Worm (Caenorhabditis elegans): ENCODE results near the gene ergi-2.

The ergi-2 gene

DNA sequence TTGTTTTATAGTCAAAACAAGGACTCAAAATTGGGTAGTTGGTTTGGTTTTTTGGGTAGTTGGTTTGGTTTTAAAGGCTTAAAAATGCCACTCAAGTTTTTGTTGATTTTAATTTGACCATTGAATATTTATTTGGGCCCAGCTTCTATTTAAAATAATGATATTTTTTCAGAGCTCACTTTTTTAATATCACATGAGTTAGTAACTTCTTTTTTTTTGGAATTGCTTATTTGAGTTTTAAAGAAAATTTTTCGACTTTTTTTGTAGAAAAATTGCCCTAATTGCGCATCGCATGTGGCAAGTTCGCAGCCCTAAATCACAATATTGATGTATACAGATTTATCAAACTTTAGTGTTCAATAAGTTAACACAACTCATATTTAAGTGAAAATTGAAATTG is 28.6 kb upstream of the ergi-2 start:
- no peak for TF ChIP-seq him-1 (tag; optimal IDR thresholded peaks at IDR 0.05)

- TF ChIP-seq W03F9.2 (tag; optimal IDR thresholded peaks at IDR 0.05) (no peak), dao-5 (tag; optimal IDR thresholded peaks at IDR 0.05) (no peak), him-1 (tag; optimal IDR thresholded peaks at IDR 0.05) (no peak)
Observed at ce11 chrX:15034787-15035186, 27.7 kb upstream of the ergi-2 start, which contains the start of gene dsc-1. Gene dsc-1, minus strand, starts transcription at chrX:15034832.

ce11 chrX:15027997-15028396 is 20.9 kb upstream of the ergi-2 start:
- TF ChIP-seq him-1 (tag; optimal IDR thresholded peaks at IDR 0.05) (no peak), W03F9.2 (tag; optimal IDR thresholded peaks at IDR 0.05) (no peak), dao-5 (tag; optimal IDR thresholded peaks at IDR 0.05) (no peak)

- no peak for TF ChIP-seq him-1 (tag; optimal IDR thresholded peaks at IDR 0.05)
- no peak for TF ChIP-seq dao-5 (tag; optimal IDR thresholded peaks at IDR 0.05)
- TF ChIP-seq W03F9.2 (tag; optimal IDR thresholded peaks at IDR 0.05) = no peak
Observed at ce11 chrX:15027566-15027965, 20.5 kb upstream of the ergi-2 start.

DNA sequence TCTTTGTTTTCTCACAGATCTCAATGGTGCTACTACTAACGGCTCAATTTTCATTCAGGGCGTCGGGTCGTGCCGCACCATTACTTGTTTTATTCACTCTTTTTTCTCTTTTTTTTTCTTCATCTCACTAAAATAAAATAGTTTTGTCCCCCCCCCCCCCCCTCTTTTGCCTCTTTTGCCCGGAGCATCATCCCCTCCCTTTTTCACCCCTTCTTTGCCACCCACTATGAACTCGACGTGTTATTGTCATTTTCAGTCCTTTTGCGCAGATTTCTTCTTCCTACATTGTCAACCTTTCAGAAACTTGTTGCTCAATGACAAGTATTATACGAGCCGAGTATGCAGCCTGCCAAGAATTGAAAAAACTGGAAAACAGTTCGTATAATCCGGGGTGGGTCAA is 18.9 kb upstream of the ergi-2 start, which contains the start of gene seb-3:
Gene seb-3, plus strand, starts transcription at position 301 of the 400 bp plus-strand sequence.
- TF ChIP-seq dao-5 (tag; optimal IDR thresholded peaks at IDR 0.05) (no peak), W03F9.2 (tag; optimal IDR thresholded peaks at IDR 0.05) (no peak), him-1 (tag; optimal IDR thresholded peaks at IDR 0.05) (no peak)

DNA sequence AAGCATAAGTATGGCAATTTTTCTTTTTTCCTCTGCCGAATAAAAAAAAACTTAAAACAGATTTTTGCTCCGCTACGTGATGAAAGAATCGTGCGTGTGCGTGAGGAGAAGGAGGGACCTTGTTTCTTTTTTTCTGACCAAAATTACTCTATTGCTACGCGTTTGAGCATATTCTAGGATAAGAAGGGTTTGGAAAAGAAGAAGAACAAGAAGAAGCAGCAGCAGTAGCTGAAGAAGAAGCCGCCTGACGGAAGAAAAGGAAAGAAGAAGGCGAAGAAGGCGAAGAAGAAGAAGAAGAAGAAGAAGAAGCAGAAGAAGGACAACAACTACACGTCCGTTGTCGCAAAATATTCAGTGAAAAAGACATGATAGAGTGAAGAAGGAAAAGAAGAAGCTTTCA is 9.0 kb upstream of the ergi-2 start:
- no peak for TF ChIP-seq W03F9.2 (tag; optimal IDR thresholded peaks at IDR 0.05)
- no peak for TF ChIP-seq dao-5 (tag; optimal IDR thresholded peaks at IDR 0.05)
- TF ChIP-seq him-1 (tag; optimal IDR thresholded peaks at IDR 0.05) = no peak

DNA sequence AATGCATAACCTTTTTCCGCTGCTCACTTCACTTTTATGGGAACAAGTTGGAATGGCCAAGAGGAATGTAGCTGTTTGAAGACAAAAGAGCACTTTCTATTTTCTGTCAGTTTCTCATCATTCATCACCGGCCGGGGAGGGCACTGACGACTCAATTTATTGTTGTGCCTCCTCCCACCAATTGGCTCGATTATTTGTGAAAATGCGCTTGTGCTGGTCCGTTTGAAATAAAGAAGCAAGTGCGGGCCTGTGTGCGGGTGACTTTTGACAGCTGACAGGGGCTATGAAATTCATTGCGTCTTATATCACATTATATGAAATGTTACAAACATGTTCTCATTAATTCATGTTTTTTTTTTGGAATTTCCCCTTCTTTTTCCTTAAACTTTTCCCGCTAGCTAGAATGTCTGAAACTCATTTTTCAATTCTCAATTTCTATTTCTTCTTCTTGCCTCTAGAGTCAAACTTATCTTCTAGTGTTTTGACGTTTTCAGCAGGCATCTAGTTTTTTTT is 6.9 kb upstream of the ergi-2 start:
- no peak for TF ChIP-seq him-1 (tag; optimal IDR thresholded peaks at IDR 0.05)
- no peak for TF ChIP-seq dao-5 (tag; optimal IDR thresholded peaks at IDR 0.05)
- TF ChIP-seq W03F9.2 (tag; optimal IDR thresholded peaks at IDR 0.05) = no peak

DNA sequence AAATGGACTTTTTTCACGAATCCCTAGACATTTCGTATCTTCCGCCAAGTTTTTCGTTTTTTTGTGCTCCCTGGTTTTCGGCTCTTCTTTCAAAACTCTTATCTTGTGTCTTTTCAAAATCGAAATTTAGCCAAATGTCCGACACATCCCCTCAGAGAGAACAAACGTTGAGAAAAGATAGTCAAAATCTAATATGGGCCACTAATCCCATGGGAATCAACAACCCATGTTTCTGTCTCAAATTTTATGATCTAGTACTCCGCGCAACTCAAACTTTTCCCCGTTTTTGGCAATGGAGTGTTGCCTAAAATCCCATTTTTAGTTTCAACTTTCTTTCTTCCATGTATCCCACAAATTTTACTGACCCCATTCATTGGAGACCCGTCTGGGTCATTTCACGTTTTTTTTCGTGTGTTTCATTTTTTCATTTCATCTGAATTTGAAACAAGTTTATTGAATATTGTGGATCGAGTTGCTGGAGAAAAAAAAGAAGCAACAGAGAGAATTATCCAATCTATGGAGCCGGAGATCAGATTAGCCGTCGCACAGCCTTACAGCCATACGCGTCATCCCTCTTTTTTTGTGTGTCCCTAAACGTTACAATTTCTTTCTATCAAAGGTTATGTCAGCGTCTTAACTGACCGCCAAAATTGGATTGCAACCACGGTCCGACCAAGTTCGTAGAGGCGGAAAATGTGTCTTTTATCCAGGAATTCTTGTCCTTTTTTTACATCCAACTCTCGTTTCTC is 4.6 kb upstream of the ergi-2 start:
- no peak for TF ChIP-seq him-1 (tag; optimal IDR thresholded peaks at IDR 0.05)
- TF ChIP-seq W03F9.2 (tag; optimal IDR thresholded peaks at IDR 0.05) = no peak
- no peak for TF ChIP-seq dao-5 (tag; optimal IDR thresholded peaks at IDR 0.05)

ce11 chrX:15010941-15011340 is 3.8 kb upstream of the ergi-2 start:
- TF ChIP-seq W03F9.2 (tag; optimal IDR thresholded peaks at IDR 0.05) = no peak
- no peak for TF ChIP-seq dao-5 (tag; optimal IDR thresholded peaks at IDR 0.05)
- TF ChIP-seq him-1 (tag; optimal IDR thresholded peaks at IDR 0.05) = no peak

ce11 chrX:15008697-15009096 is 1.6 kb upstream of the ergi-2 start:
- TF ChIP-seq him-1 (tag; optimal IDR thresholded peaks at IDR 0.05) = no peak
- TF ChIP-seq dao-5 (tag; optimal IDR thresholded peaks at IDR 0.05) = no peak
- TF ChIP-seq W03F9.2 (tag; optimal IDR thresholded peaks at IDR 0.05) = no peak

ce11 chrX:15003891-15004550 is 3.1 kb downstream of the ergi-2 start, which contains the start of gene slc-25A18.1:
Gene slc-25A18.1, minus strand, starts transcription at chrX:15003941.
- TF ChIP-seq W03F9.2 (tag; optimal IDR thresholded peaks at IDR 0.05) (no peak), dao-5 (tag; optimal IDR thresholded peaks at IDR 0.05) (no peak), him-1 (tag; optimal IDR thresholded peaks at IDR 0.05) (no peak)

- TF ChIP-seq him-1 (tag; optimal IDR thresholded peaks at IDR 0.05) = no peak
- no peak for TF ChIP-seq W03F9.2 (tag; optimal IDR thresholded peaks at IDR 0.05)
- no peak for TF ChIP-seq dao-5 (tag; optimal IDR thresholded peaks at IDR 0.05)
Observed at ce11 chrX:14999101-14999500, 8.0 kb downstream of the ergi-2 start, which contains the start of gene cutl-3. Gene cutl-3, minus strand, starts transcription at chrX:14999201.

ce11 chrX:14993744-14994143 is 13.4 kb downstream of the ergi-2 start:
- TF ChIP-seq W03F9.2 (tag; optimal IDR thresholded peaks at IDR 0.05) (no peak), dao-5 (tag; optimal IDR thresholded peaks at IDR 0.05) (no peak), him-1 (tag; optimal IDR thresholded peaks at IDR 0.05) (no peak)

- TF ChIP-seq W03F9.2 (tag; optimal IDR thresholded peaks at IDR 0.05) (no peak), dao-5 (tag; optimal IDR thresholded peaks at IDR 0.05) (no peak), him-1 (tag; optimal IDR thresholded peaks at IDR 0.05) (no peak)
Observed at ce11 chrX:14991280-14991679, 15.8 kb downstream of the ergi-2 start, which contains the start of gene iglr-1. Gene iglr-1, minus strand, starts transcription at chrX:14991380.

Measured in whole organism, L4/young adult.